Fruit fly (Drosophila melanogaster) whole organism, prepupa: Measurements from ENCODE around the gene CG7368.

Source experiments
- Blimp-1 ChIP-seq: fragments of 200-800 bp; sonication (Bioruptor generic); optimal IDR thresholded peaks from 3 replicates; lab custom pipeline; 2017; ENCODE audit warnings: missing biosample characterization, missing genetic modification characterization, mild to moderate bottlenecking, moderate library complexity, missing genetic modification reagents
- CG10669 ChIP-seq: fragments of 200-800 bp; sonication (Bioruptor generic); optimal IDR thresholded peaks from 3 replicates; lab custom pipeline; 2018; ENCODE audit warnings: missing biosample characterization, mild to moderate bottlenecking, missing genetic modification characterization, moderate library complexity
- CG11294 ChIP-seq: fragments of 200-800 bp; sonication (Bioruptor generic); IDR thresholded peaks from 2 replicates; pipeline ENCODE4 v1.3.6; 2022; ENCODE audit warnings: missing biosample characterization, missing genetic modification characterization
- CG11762 ChIP-seq: fragments of 200-800 bp; sonication (Bioruptor generic); optimal IDR thresholded peaks from 3 replicates; lab custom pipeline; 2016; ENCODE audit warnings: missing biosample characterization, missing genetic modification characterization; ENCODE audit not compliant: insufficient read depth
- CG11902 ChIP-seq: fragments of 200-800 bp; sonication (Bioruptor generic); optimal IDR thresholded peaks from 3 replicates; lab custom pipeline; 2016; ENCODE audit warnings: missing biosample characterization, missing genetic modification characterization
- CG15336 ChIP-seq: fragments of 200-800 bp; sonication (Bioruptor generic); IDR thresholded peaks from 2 replicates; pipeline ENCODE4 v1.3.6; 2022; ENCODE audit warnings: missing biosample characterization, missing genetic modification characterization
- CG3032 ChIP-seq: fragments of 200-800 bp; optimal IDR thresholded peaks from 2 replicates; lab custom pipeline; 2019; ENCODE audit warnings: missing biosample characterization, mild to moderate bottlenecking, missing genetic modification characterization, moderate library complexity
- CG31627 ChIP-seq: fragments of 200-800 bp; sonication (Bioruptor generic); optimal IDR thresholded peaks from 3 replicates; lab custom pipeline; 2016; ENCODE audit warnings: missing biosample characterization, missing genetic modification characterization
- CG34406 ChIP-seq: fragments of 200-800 bp; sonication (Bioruptor generic); optimal IDR thresholded peaks from 3 replicates; lab custom pipeline; 2016; ENCODE audit warnings: missing biosample characterization, missing genetic modification characterization
- CG6163 ChIP-seq: fragments of 200-800 bp; sonication (Bioruptor generic); IDR thresholded peaks from 3 replicates; pipeline ENCODE4 v1.3.6; 2022; ENCODE audit warnings: missing biosample characterization, missing genetic modification characterization
- CG6276 ChIP-seq: fragments of 200-800 bp; sonication (Bioruptor generic); optimal IDR thresholded peaks from 2 replicates; lab custom pipeline; 2017; ENCODE audit warnings: missing biosample characterization, mild to moderate bottlenecking, missing genetic modification characterization
- CG6792 ChIP-seq: fragments of 200-800 bp; sonication (Bioruptor generic); optimal IDR thresholded peaks from 3 replicates; lab custom pipeline; 2016; ENCODE audit warnings: missing biosample characterization, missing genetic modification characterization
- CG6854 ChIP-seq: fragments of 200-800 bp; sonication (Bioruptor generic); optimal IDR thresholded peaks from 2 replicates; lab custom pipeline; 2017; ENCODE audit warnings: missing biosample characterization, mild to moderate bottlenecking, missing genetic modification characterization
- CG7368 ChIP-seq: fragments of 200-800 bp; sonication (Bioruptor generic); optimal IDR thresholded peaks from 3 replicates; lab custom pipeline; 2016; ENCODE audit warnings: missing biosample characterization, missing genetic modification characterization
- CG8119 ChIP-seq: fragments of 200-800 bp; sonication (Bioruptor generic); IDR thresholded peaks from 3 replicates; pipeline ENCODE4 v1.3.6; 2022; ENCODE audit warnings: missing biosample characterization, missing genetic modification characterization
- CG8319 ChIP-seq: fragments of 200-800 bp; sonication (Bioruptor generic); optimal IDR thresholded peaks from 3 replicates; lab custom pipeline; 2016; ENCODE audit warnings: missing biosample characterization, missing genetic modification characterization
- CG8632 ChIP-seq: fragments of 200-800 bp; sonication (Bioruptor generic); optimal IDR thresholded peaks from 3 replicates; lab custom pipeline; 2016; ENCODE audit warnings: missing biosample characterization, missing genetic modification characterization
- CG9139 ChIP-seq: fragments of 200-800 bp; sonication (Bioruptor generic); optimal IDR thresholded peaks from 3 replicates; lab custom pipeline; 2017; ENCODE audit warnings: missing biosample characterization, mild to moderate bottlenecking, missing genetic modification characterization
- Eip75B ChIP-seq: fragments of 200-800 bp; sonication (Bioruptor generic); optimal IDR thresholded peaks from 3 replicates; lab custom pipeline; 2016; ENCODE audit warnings: missing biosample characterization, missing genetic modification characterization
- Eip78C ChIP-seq: fragments of 200-800 bp; sonication (Bioruptor generic); peaks from one replicate; lab custom pipeline; 2016; ENCODE audit warnings: missing biosample characterization, missing genetic modification characterization
- Ets21C ChIP-seq: fragments of 200-800 bp; sonication (Bioruptor generic); optimal IDR thresholded peaks from 3 replicates; lab custom pipeline; 2016; ENCODE audit warnings: missing biosample characterization, missing genetic modification characterization
- Ets96B ChIP-seq: fragments of 200-800 bp; optimal IDR thresholded peaks from 2 replicates; lab custom pipeline; 2019; ENCODE audit warnings: missing biosample characterization, mild to moderate bottlenecking, missing genetic modification characterization, moderate library complexity
- Gug ChIP-seq: fragments of 200-800 bp; sonication (Bioruptor generic); IDR thresholded peaks from 2 replicates; pipeline ENCODE4 v1.3.6; 2022; ENCODE audit warnings: missing biosample characterization, missing genetic modification characterization
- Hr39 ChIP-seq: fragments of 200-800 bp; sonication (Bioruptor generic); optimal IDR thresholded peaks from 2 replicates; lab custom pipeline; 2016; ENCODE audit warnings: missing biosample characterization, missing genetic modification characterization
- Lpt ChIP-seq: fragments of 200-800 bp; sonication (Bioruptor generic); optimal IDR thresholded peaks from 3 replicates; lab custom pipeline; 2016; ENCODE audit warnings: missing biosample characterization, missing genetic modification characterization
- Met ChIP-seq: fragments of 200-800 bp; sonication (Bioruptor generic); optimal IDR thresholded peaks from 3 replicates; lab custom pipeline; 2016; ENCODE audit warnings: missing biosample characterization, missing genetic modification characterization
- OdsH ChIP-seq: fragments of 200-800 bp; sonication (Bioruptor generic); optimal IDR thresholded peaks from 3 replicates; lab custom pipeline; 2016; ENCODE audit warnings: missing biosample characterization, missing genetic modification characterization
- Smox ChIP-seq: fragments of 200-800 bp; sonication (Bioruptor generic); optimal IDR thresholded peaks from 3 replicates; lab custom pipeline; 2016; ENCODE audit warnings: missing biosample characterization, missing genetic modification characterization
- Sox102F ChIP-seq: fragments of 200-800 bp; sonication (Bioruptor generic); optimal IDR thresholded peaks from 2 replicates; lab custom pipeline; 2016; ENCODE audit warnings: missing biosample characterization, mild to moderate bottlenecking, missing genetic modification characterization
- Sox14 ChIP-seq: fragments of 200-800 bp; sonication (Bioruptor generic); optimal IDR thresholded peaks from 3 replicates; lab custom pipeline; 2016; ENCODE audit warnings: missing biosample characterization, missing genetic modification characterization
- Sox15 ChIP-seq: fragments of 200-800 bp; sonication (Bioruptor generic); optimal IDR thresholded peaks from 3 replicates; lab custom pipeline; 2016; ENCODE audit warnings: missing biosample characterization, missing genetic modification characterization
- achi ChIP-seq: fragments of 200-800 bp; sonication (Bioruptor generic); optimal IDR thresholded peaks from 3 replicates; lab custom pipeline; 2016; ENCODE audit warnings: missing biosample characterization, missing genetic modification characterization
- acj6 ChIP-seq: fragments of 200-800 bp; sonication (Bioruptor generic); optimal IDR thresholded peaks from 3 replicates; lab custom pipeline; 2016; ENCODE audit warnings: missing biosample characterization, missing genetic modification characterization
- cyc ChIP-seq: fragments of 200-800 bp; sonication (Bioruptor generic); optimal IDR thresholded peaks from 3 replicates; lab custom pipeline; 2016; ENCODE audit warnings: missing biosample characterization, missing genetic modification characterization
- dac ChIP-seq: fragments of 200-800 bp; sonication (Bioruptor generic); optimal IDR thresholded peaks from 2 replicates; lab custom pipeline; 2017; ENCODE audit warnings: missing biosample characterization, mild to moderate bottlenecking, missing genetic modification characterization
- dsx ChIP-seq: fragments of 200-800 bp; optimal IDR thresholded peaks from 3 replicates; lab custom pipeline; 2019; ENCODE audit warnings: missing biosample characterization, mild to moderate bottlenecking, missing genetic modification characterization, moderate library complexity; ENCODE audit not compliant: poor library complexity, severe bottlenecking
- eg ChIP-seq: fragments of 200-800 bp; sonication (Bioruptor generic); IDR thresholded peaks from 3 replicates; pipeline ENCODE4 v1.3.6; 2022; ENCODE audit warnings: missing biosample characterization, missing genetic modification characterization
- esn ChIP-seq: fragments of 200-800 bp; sonication (Bioruptor generic); optimal IDR thresholded peaks from 2 replicates; lab custom pipeline; 2016; ENCODE audit warnings: missing biosample characterization, mild to moderate bottlenecking, missing genetic modification characterization, moderate library complexity
- fd85E ChIP-seq: fragments of 200-800 bp; sonication (Bioruptor generic); optimal IDR thresholded peaks from 3 replicates; lab custom pipeline; 2016; ENCODE audit warnings: missing biosample characterization, missing genetic modification characterization
- fkh ChIP-seq: fragments of 200-800 bp; sonication (Bioruptor generic); optimal IDR thresholded peaks from 3 replicates; lab custom pipeline; 2017; ENCODE audit warnings: missing biosample characterization, mild to moderate bottlenecking, missing genetic modification characterization, moderate library complexity
- lz ChIP-seq: fragments of 200-800 bp; sonication (Bioruptor generic); optimal IDR thresholded peaks from 3 replicates; lab custom pipeline; 2016; ENCODE audit warnings: missing biosample characterization, missing genetic modification characterization
- pdm3 ChIP-seq: fragments of 200-800 bp; sonication (Bioruptor generic); optimal IDR thresholded peaks from 3 replicates; lab custom pipeline; 2016; ENCODE audit warnings: missing biosample characterization, missing genetic modification characterization
- salr ChIP-seq, 2 experiments: fragments of 200-800 bp; sonication (Bioruptor generic); optimal IDR thresholded peaks; 3 replicates each; lab custom pipeline; 2016 to 2018; ENCODE audit warnings: missing biosample characterization in 2 of 2, missing genetic modification characterization in 2 of 2, mild to moderate bottlenecking in 1 of 2
- spab ChIP-seq: fragments of 200-800 bp; sonication (Bioruptor generic); optimal IDR thresholded peaks from 2 replicates; lab custom pipeline; 2017; ENCODE audit warnings: missing biosample characterization, mild to moderate bottlenecking, missing genetic modification characterization, missing genetic modification reagents
- topi ChIP-seq: fragments of 200-800 bp; sonication (Bioruptor generic); optimal IDR thresholded peaks from 3 replicates; lab custom pipeline; 2016; ENCODE audit warnings: missing biosample characterization, missing genetic modification characterization

Gene CG7368

DNA sequence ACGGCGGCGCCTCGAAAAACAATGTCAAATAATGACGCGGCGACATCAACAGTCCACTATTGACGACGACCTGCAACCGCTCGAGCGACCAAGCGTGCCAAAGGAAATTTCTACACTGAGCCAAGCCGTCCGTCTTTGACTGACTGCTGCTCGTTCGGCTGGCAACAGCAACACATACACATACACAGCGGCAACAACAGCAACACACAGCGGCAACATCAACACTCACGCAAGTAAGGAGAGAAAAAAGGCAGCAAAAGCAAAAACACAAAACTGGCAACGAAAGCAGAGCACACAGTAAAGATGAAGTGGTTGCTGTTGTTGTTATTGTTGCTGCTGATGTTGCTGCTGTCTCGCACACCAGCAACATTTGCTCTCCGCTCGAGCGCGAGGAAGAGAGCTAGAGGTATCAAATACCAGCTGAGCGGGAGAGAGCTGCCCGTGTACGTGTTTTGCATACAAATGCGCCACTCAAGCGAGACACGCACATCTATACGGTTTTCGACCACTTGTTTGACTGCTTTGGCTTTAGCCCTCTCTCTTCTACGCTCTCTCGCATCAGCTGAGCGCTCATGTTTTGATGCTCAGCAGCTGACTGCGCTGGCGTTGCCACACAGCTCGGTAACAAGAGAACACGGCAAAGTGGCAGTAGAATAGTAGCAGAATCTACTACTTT, 43.9 kb upstream of the CG7368 start (continued):
- TF ChIP-seq CG8119 (GFP tag; lab: Robert Waterston, UW) (peak; percentile 57), CG8319 (GFP tag; lab: Kevin White, UChicago) (no peak), topi (peak; percentile 23), CG6163 (peak; percentile 82), CG3032 (tag; lab: Kevin White, UChicago) (peak; percentile 27), CG6854 (GFP tag; lab: Kevin White, UChicago) (peak; percentile 72), OdsH (GFP tag; lab: Kevin White, UChicago) (no peak), Sox102F (GFP tag; lab: Kevin White, UChicago) (peak; percentile 68), dac (GFP tag; lab: Kevin White, UChicago) (peak; percentile 11)
- TF ChIP-seq, all 60 proteins: peak for 42

DNA sequence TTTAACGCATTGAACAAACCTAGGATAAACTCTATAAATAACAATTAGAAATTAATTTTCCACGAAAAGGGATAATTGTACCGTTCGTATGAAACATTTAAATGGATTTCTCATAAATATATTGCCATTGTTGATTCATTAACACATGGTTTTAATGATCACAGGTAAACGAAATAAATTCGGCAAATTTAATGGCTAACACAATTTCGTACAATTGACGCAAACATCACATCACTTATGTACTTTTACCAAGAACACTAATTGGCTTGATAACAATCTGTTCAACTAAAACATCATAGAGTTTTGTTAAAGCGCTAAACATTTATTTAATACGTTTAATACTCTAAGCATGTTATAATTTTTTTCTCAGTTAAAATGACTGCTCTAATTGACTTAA, 43.3 kb upstream of the CG7368 start:
- TF ChIP-seq eg (GFP tag; lab: Robert Waterston, UW) (no peak), CG11902 (GFP tag; lab: Kevin White, UChicago) (no peak), Eip75B (GFP tag; lab: Kevin White, UChicago) (no peak), CG11294 (GFP tag; lab: Robert Waterston, UW) (no peak)

- TF ChIP-seq eg (GFP tag; lab: Robert Waterston, UW) (peak; percentile 85), spab (GFP tag; lab: Kevin White, UChicago) (peak; percentile 49), salr (GFP tag; optimal IDR thresholded peaks at IDR 0.05; lab: Kevin White, UChicago) (peak; percentile 13 to 57), dsx (peak; percentile 68), CG6276 (peak; percentile 54), pdm3 (GFP tag; lab: Kevin White, UChicago) (peak; percentile 62), acj6 (GFP tag; lab: Kevin White, UChicago) (peak; percentile 68), Smox (GFP tag; lab: Kevin White, UChicago) (peak; percentile 66), Ets96B (tag; lab: Kevin White, UChicago) (peak; percentile 70), Blimp-1 (GFP tag; lab: Kevin White, UChicago) (no peak), CG8632 (peak; percentile 42), dac (GFP tag; lab: Kevin White, UChicago) (peak; percentile 21), fkh (GFP tag; lab: Kevin White, UChicago) (peak; percentile 54), CG11762 (GFP tag; lab: Kevin White, UChicago) (peak; percentile 35), Gug (no peak), Met (peak; percentile 69), CG6163 (peak; percentile 76), achi (GFP tag; lab: Kevin White, UChicago) (peak; percentile 61), CG10669 (peak; percentile 78), CG7368 (peak; percentile 29), Ets21C (GFP tag; lab: Kevin White, UChicago) (peak; percentile 25), CG11294 (GFP tag; lab: Robert Waterston, UW) (peak; percentile 65), CG34406 (peak; percentile 25), lz (peak; percentile 57), fd85E (GFP tag; lab: Kevin White, UChicago) (no peak), CG3032 (tag; lab: Kevin White, UChicago) (peak; percentile 61), cyc (GFP tag; lab: Kevin White, UChicago) (peak; percentile 53), CG9139 (GFP tag; lab: Kevin White, UChicago) (peak; percentile 35), Sox102F (GFP tag; lab: Kevin White, UChicago) (peak; percentile 69), topi (peak; percentile 69), Sox14 (GFP tag; lab: Kevin White, UChicago) (peak; percentile 51), CG15336 (GFP tag; lab: Robert Waterston, UW) (peak; percentile 77), CG6792 (GFP tag; lab: Kevin White, UChicago) (peak; percentile 42), Eip78C (GFP tag; lab: Kevin White, UChicago) (peak; percentile 89), esn (GFP tag; lab: Kevin White, UChicago) (peak; percentile 67), Lpt (GFP tag; lab: Kevin White, UChicago) (peak; percentile 36), Sox15 (peak; percentile 29), CG8119 (GFP tag; lab: Robert Waterston, UW) (peak; percentile 64; the same call in 2 of the 3 replicates), CG31627 (GFP tag; lab: Kevin White, UChicago) (peak; percentile 70), CG6854 (GFP tag; lab: Kevin White, UChicago) (no peak), CG8319 (GFP tag; lab: Kevin White, UChicago) (peak; percentile 7), Hr39 (GFP tag; lab: Kevin White, UChicago) (peak; percentile 65)
Measured at dm6 chr3L:11554338-11554737, 42.7 kb upstream of the CG7368 start.
